Fruit fly (Drosophila melanogaster): ENCODE results near the gene CG18749.

dm6 chr3R:8243720-8244119 lies at the start of gene CG18749, which contains the start of the genes CG9636 and CG33722:
- peak; percentile 39 for TF ChIP-seq CG7045 (GFP tag; optimal IDR thresholded peaks at IDR 0.05)
- TF ChIP-seq bab1 (GFP tag; optimal IDR thresholded peaks at IDR 0.05), result peak; percentile 78
- peak; percentile 90 to 95 for TF ChIP-seq cnc (optimal IDR thresholded peaks at IDR 0.05)
- peak; percentile 57 for TF ChIP-seq CG33017 (tag; optimal IDR thresholded peaks at IDR 0.05)
- TF ChIP-seq kay (GFP tag; ENCODE audit: borderline replicate concordance), result peak; percentile 96
- TF ChIP-seq Crg-1 (GFP tag; optimal IDR thresholded peaks at IDR 0.05), result peak; percentile 53
- peak; percentile 78 for TF ChIP-seq CG14711 (tag; optimal IDR thresholded peaks at IDR 0.05)

All from whole organism, adult.